Fruit fly (Drosophila melanogaster): ENCODE measurements around the gene Tmem43.
A peak's percentile ranks its signal among the peaks of the same experiment; 100 is the strongest.

Tmem43 gene

DNA sequence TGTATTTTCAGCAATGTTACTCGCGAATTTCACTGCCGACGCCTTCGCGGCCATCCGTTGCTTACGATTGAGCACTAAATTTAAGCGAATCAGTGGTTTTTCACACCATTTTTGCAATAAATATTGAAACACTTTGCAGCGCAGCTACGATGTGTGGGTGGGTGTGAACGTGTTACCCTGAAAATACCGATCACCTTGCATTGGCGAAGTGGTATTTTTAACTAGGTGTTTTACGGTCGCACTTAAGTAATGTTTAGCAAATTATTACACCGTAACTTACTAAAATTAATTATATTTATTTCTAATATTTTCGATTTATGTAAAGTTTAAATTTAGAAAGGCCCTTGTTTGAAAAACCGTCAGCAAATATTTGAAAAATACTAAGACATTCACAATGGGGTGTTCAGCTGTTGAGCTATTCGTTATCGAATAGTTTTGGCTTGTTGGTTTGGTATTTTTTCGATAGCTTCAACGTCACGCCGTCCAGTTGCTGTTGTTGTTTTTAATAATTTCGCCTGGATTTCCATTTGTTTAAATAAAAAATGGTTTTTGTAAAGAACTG, 21.1 kb upstream of the Tmem43 start, which contains the start of the genes syd and Srp9 (continued):
- TF ChIP-seq trem (tag; optimal IDR thresholded peaks at IDR 0.05) (peak; percentile 74), z (GFP tag; IDR thresholded peaks at IDR 0.05) (no peak), fu2 (GFP tag; optimal IDR thresholded peaks at IDR 0.05) (no peak), Nf-YB (GFP tag; optimal IDR thresholded peaks at IDR 0.05) (no peak), CG12104 (GFP tag; optimal IDR thresholded peaks at IDR 0.05) (no peak), Atf3 (GFP tag; optimal IDR thresholded peaks at IDR 0.05) (no peak), CG8944 (GFP tag; optimal IDR thresholded peaks at IDR 0.05) (no peak), CG31365 (tag; optimal IDR thresholded peaks at IDR 0.05) (no peak), CG13624 (GFP tag; optimal IDR thresholded peaks at IDR 0.05) (no peak), Drgx (GFP tag; IDR thresholded peaks at IDR 0.05) (no peak), CG11504 (tag; optimal IDR thresholded peaks at IDR 0.05) (no peak), sens (GFP tag) (no peak), klu (GFP tag; IDR thresholded peaks at IDR 0.05) (peak; percentile 49; the same call in 1 of the 2 replicates), Spps (tag; optimal IDR thresholded peaks at IDR 0.05) (no peak), CG9797 (GFP tag; optimal IDR thresholded peaks at IDR 0.05) (peak; percentile 81), Max (GFP tag; optimal IDR thresholded peaks at IDR 0.05) (no peak), CG34376 (GFP tag; optimal IDR thresholded peaks at IDR 0.05) (no peak), CG31388 (GFP tag; optimal IDR thresholded peaks at IDR 0.05) (no peak), btn (GFP tag; optimal IDR thresholded peaks at IDR 0.05) (no peak), CG6683 (GFP tag; optimal IDR thresholded peaks at IDR 0.05) (no peak), CG14710 (tag; optimal IDR thresholded peaks at IDR 0.05) (peak; percentile 64), repo (GFP tag; optimal IDR thresholded peaks at IDR 0.05) (no peak), CG17385 (GFP tag; optimal IDR thresholded peaks at IDR 0.05) (no peak), CG16863 (GFP tag; optimal IDR thresholded peaks at IDR 0.05) (no peak), BEAF-32 (GFP tag; optimal IDR thresholded peaks at IDR 0.05) (peak; percentile 58), CG1233 (GFP tag; optimal IDR thresholded peaks at IDR 0.05) (no peak), pros (GFP tag; optimal IDR thresholded peaks at IDR 0.05) (no peak), otp (GFP tag; IDR thresholded peaks at IDR 0.05) (no peak), zf30C (GFP tag; optimal IDR thresholded peaks at IDR 0.05) (no peak), Mrtf (GFP tag; IDR thresholded peaks at IDR 0.05) (no peak), CG11560 (tag; IDR thresholded peaks at IDR 0.05) (peak; percentile 98), CG18619 (GFP tag; optimal IDR thresholded peaks at IDR 0.05) (no peak), Hsf (GFP tag; optimal IDR thresholded peaks at IDR 0.05) (no peak), vvl (GFP tag; IDR thresholded peaks at IDR 0.05) (no peak), NK7.1 (GFP tag; optimal IDR thresholded peaks at IDR 0.05) (no peak), MTF-1 (GFP tag; optimal IDR thresholded peaks at IDR 0.05; ENCODE audit: borderline replicate concordance) (no peak), CG17568 (GFP tag; optimal IDR thresholded peaks at IDR 0.05) (peak; percentile 24), ac (GFP tag; optimal IDR thresholded peaks at IDR 0.05) (no peak), gcm2 (GFP tag; optimal IDR thresholded peaks at IDR 0.05) (no peak), pan (optimal IDR thresholded peaks at IDR 0.05) (no peak), pan (GFP tag; optimal IDR thresholded peaks at IDR 0.05 in 1 of 2, IDR thresholded peaks at IDR 0.05 in 1 of 2) (no peak), CG6791 (GFP tag; IDR thresholded peaks at IDR 0.05; ENCODE audit: partially characterized antibody) (no peak), CG17802 (tag; optimal IDR thresholded peaks at IDR 0.05) (no peak), CG2116 (GFP tag; optimal IDR thresholded peaks at IDR 0.05) (peak; percentile 57), CG13296 (GFP tag; optimal IDR thresholded peaks at IDR 0.05) (no peak), CG10462 (GFP tag; optimal IDR thresholded peaks at IDR 0.05) (no peak), phol (tag; optimal IDR thresholded peaks at IDR 0.05) (peak; percentile 17), Ssrp (tag; optimal IDR thresholded peaks at IDR 0.05) (no peak), Side (GFP tag; optimal IDR thresholded peaks at IDR 0.05) (no peak), Dbx (GFP tag; IDR thresholded peaks at IDR 0.05) (no peak)
